Fruit fly (Drosophila melanogaster): ENCODE measurements around the gene CG44004.

CG44004 gene

dm6 chr3L:18086754-18087685 is 13.4 kb upstream of the CG44004 start, which contains the start of gene CG34253:
Gene CG34253, minus strand, starts transcription at chr3L:18087320.
- TF ChIP-seq CG17801 (GFP tag; optimal IDR thresholded peaks at IDR 0.05; ENCODE audit: partially characterized antibody): no peak

- no peak for TF ChIP-seq CG17801 (GFP tag; optimal IDR thresholded peaks at IDR 0.05; ENCODE audit: partially characterized antibody)
These were observed 10.3 kb upstream of the CG44004 start for dm6 chr3L:18083994-18084393.

dm6 chr3L:18083402-18083801 is 9.7 kb upstream of the CG44004 start:
- TF ChIP-seq CG17801 (GFP tag; optimal IDR thresholded peaks at IDR 0.05; ENCODE audit: partially characterized antibody): no peak

dm6 chr3L:18081957-18082356 is 8.3 kb upstream of the CG44004 start:
- no peak for TF ChIP-seq CG17801 (GFP tag; optimal IDR thresholded peaks at IDR 0.05; ENCODE audit: partially characterized antibody)

- no peak for TF ChIP-seq CG17801 (GFP tag; optimal IDR thresholded peaks at IDR 0.05; ENCODE audit: partially characterized antibody)
These were observed 7.8 kb upstream of the CG44004 start for dm6 chr3L:18081494-18081893.

dm6 chr3L:18079610-18080497 is 6.2 kb upstream of the CG44004 start:
- TF ChIP-seq CG17801 (GFP tag; optimal IDR thresholded peaks at IDR 0.05; ENCODE audit: partially characterized antibody): no peak

- no peak for TF ChIP-seq CG17801 (GFP tag; optimal IDR thresholded peaks at IDR 0.05; ENCODE audit: partially characterized antibody)
These were observed 5.5 kb upstream of the CG44004 start for dm6 chr3L:18079123-18079522.

dm6 chr3L:18078614-18079013 is 5.0 kb upstream of the CG44004 start:
- TF ChIP-seq CG17801 (GFP tag; optimal IDR thresholded peaks at IDR 0.05; ENCODE audit: partially characterized antibody): no peak

dm6 chr3L:18077649-18078417 is 4.2 kb upstream of the CG44004 start:
- peak; percentile 52 for TF ChIP-seq CG17801 (GFP tag; optimal IDR thresholded peaks at IDR 0.05; ENCODE audit: partially characterized antibody)

- no peak for TF ChIP-seq CG17801 (GFP tag; optimal IDR thresholded peaks at IDR 0.05; ENCODE audit: partially characterized antibody)
These were observed 3.0 kb upstream of the CG44004 start for dm6 chr3L:18076649-18077048.

dm6 chr3L:18075853-18076252 is 2.2 kb upstream of the CG44004 start:
- no peak for TF ChIP-seq CG17801 (GFP tag; optimal IDR thresholded peaks at IDR 0.05; ENCODE audit: partially characterized antibody)

dm6 chr3L:18074988-18075387 is 1.3 kb upstream of the CG44004 start:
- TF ChIP-seq CG17801 (GFP tag; optimal IDR thresholded peaks at IDR 0.05; ENCODE audit: partially characterized antibody): no peak

- no peak for TF ChIP-seq CG17801 (GFP tag; optimal IDR thresholded peaks at IDR 0.05; ENCODE audit: partially characterized antibody)
These were observed 1.6 kb downstream of the CG44004 start, which contains the start of gene CG44005 for dm6 chr3L:18072023-18072422. Gene CG44005, minus strand, starts transcription at chr3L:18072123.

dm6 chr3L:18070050-18070449 is 3.6 kb downstream of the CG44004 start, which contains the start of gene CG44006:
Gene CG44006, minus strand, starts transcription at chr3L:18070150.
- no peak for TF ChIP-seq CG17801 (GFP tag; optimal IDR thresholded peaks at IDR 0.05; ENCODE audit: partially characterized antibody)
